ENCODE assay signal across 4 worm cellular contexts in genomic region chrV:5765081-5765480, ce11.
TF ChIP-seq lines count a peak whose summit lies in the region.

TSS of gene pgph-2 (plus strand) at chrV:5765127.

TF ChIP-seq in whole organism, L1 larva, 84 proteins besides CTCF, POLR2A, EP300 and RAD21:
- TF ChIP-seq elt-2 (tag; optimal IDR thresholded peaks at IDR 0.05; lab: Kevin White, UChicago) (peak; percentile 33), egl-13 (tag; optimal IDR thresholded peaks at IDR 0.05; lab: Kevin White, UChicago) (no peak)
TF ChIP-seq in whole organism, L1 larva: peak in this region for 1.

TF ChIP-seq in whole organism, L2 larva, 48 proteins besides CTCF, POLR2A, EP300 and RAD21:
- TF ChIP-seq peb-1 (tag; optimal IDR thresholded peaks at IDR 0.05; lab: Kevin White, UChicago) (no peak), crh-2 (tag; optimal IDR thresholded peaks at IDR 0.05; lab: Kevin White, UChicago) (peak; percentile 2), sma-9 (GFP tag; optimal IDR thresholded peaks at IDR 0.05; lab: Kevin White, UChicago) (peak; percentile 25), sma-9 (tag; optimal IDR thresholded peaks at IDR 0.05; lab: Kevin White, UChicago) (no peak), zag-1 (tag; optimal IDR thresholded peaks at IDR 0.05; lab: Kevin White, UChicago) (no peak), nhr-6 (tag; optimal IDR thresholded peaks at IDR 0.05; lab: Kevin White, UChicago) (no peak)
TF ChIP-seq in whole organism, L2 larva: peak in this region for 2.

TF ChIP-seq in whole organism, L3 larva, 47 proteins besides CTCF, POLR2A, EP300 and RAD21:
- no peak for TF ChIP-seq eor-1 (tag; optimal IDR thresholded peaks at IDR 0.05; lab: Kevin White, UChicago)
- no peak for TF ChIP-seq nhr-77 (tag; optimal IDR thresholded peaks at IDR 0.05; lab: Kevin White, UChicago)
- no peak for TF ChIP-seq unc-39 (tag; optimal IDR thresholded peaks at IDR 0.05; lab: Kevin White, UChicago)
- TF ChIP-seq elt-2 (tag; optimal IDR thresholded peaks at IDR 0.05; lab: Kevin White, UChicago): peak; percentile 74
- no peak for TF ChIP-seq nhr-67 (tag; optimal IDR thresholded peaks at IDR 0.05; lab: Kevin White, UChicago)
- TF ChIP-seq zag-1 (tag; optimal IDR thresholded peaks at IDR 0.05; lab: Kevin White, UChicago): no peak
- TF ChIP-seq ceh-82 (tag; optimal IDR thresholded peaks at IDR 0.05; lab: Kevin White, UChicago): no peak
- no peak for TF ChIP-seq sea-2 (GFP tag; optimal IDR thresholded peaks at IDR 0.05; lab: Kevin White, UChicago)
- TF ChIP-seq snpc-4 (tag; optimal IDR thresholded peaks at IDR 0.05; lab: Kevin White, UChicago): no peak
- no peak for TF ChIP-seq mml-1 (tag; optimal IDR thresholded peaks at IDR 0.05; lab: Kevin White, UChicago)
- TF ChIP-seq pqm-1 (tag; optimal IDR thresholded peaks at IDR 0.05; lab: Kevin White, UChicago): peak; percentile 76
- no peak for TF ChIP-seq nhr-76 (tag; optimal IDR thresholded peaks at IDR 0.05; lab: Kevin White, UChicago)
- no peak for TF ChIP-seq unc-62 (GFP tag; optimal IDR thresholded peaks at IDR 0.05; lab: Kevin White, UChicago)
- no peak for TF ChIP-seq jun-1 (tag; optimal IDR thresholded peaks at IDR 0.05; lab: Kevin White, UChicago)
- TF ChIP-seq egl-27 (tag; optimal IDR thresholded peaks at IDR 0.05; lab: Kevin White, UChicago): no peak
- no peak for TF ChIP-seq mdl-1 (tag; optimal IDR thresholded peaks at IDR 0.05; lab: Kevin White, UChicago)
- peak; percentile 18 for TF ChIP-seq pha-4 (tag; optimal IDR thresholded peaks at IDR 0.05; lab: Kevin White, UChicago)
- TF ChIP-seq aly-2 (tag; optimal IDR thresholded peaks at IDR 0.05; lab: Kevin White, UChicago): no peak
- TF ChIP-seq nhr-11 (tag; optimal IDR thresholded peaks at IDR 0.05; lab: Kevin White, UChicago): no peak

TF ChIP-seq in whole organism, L4 larva, 104 proteins besides CTCF, POLR2A, EP300 and RAD21:
- TF ChIP-seq dmd-6 (GFP tag; IDR thresholded peaks at IDR 0.05; lab: Robert Waterston, UW) (no peak), php-3 (GFP tag; IDR thresholded peaks at IDR 0.05; lab: Robert Waterston, UW) (no peak), dmd-8 (GFP tag; IDR thresholded peaks at IDR 0.05; lab: Robert Waterston, UW) (no peak), skn-1 (tag; optimal IDR thresholded peaks at IDR 0.05; lab: Kevin White, UChicago) (no peak), daf-16 (GFP tag; optimal IDR thresholded peaks at IDR 0.05; lab: Kevin White, UChicago) (no peak), daf-16 (tag; optimal IDR thresholded peaks at IDR 0.05; lab: Kevin White, UChicago) (peak; percentile 66), lin-39 (tag; optimal IDR thresholded peaks at IDR 0.05; lab: Kevin White, UChicago) (no peak), pha-4 (GFP tag; IDR thresholded peaks at IDR 0.05; lab: Robert Waterston, UW) (no peak), pha-4 (tag; optimal IDR thresholded peaks at IDR 0.05; lab: Kevin White, UChicago) (no peak), dve-1 (tag; optimal IDR thresholded peaks at IDR 0.05; lab: Kevin White, UChicago; ENCODE audit: insufficient read depth) (peak; percentile 29), ceh-32 (tag; optimal IDR thresholded peaks at IDR 0.05; lab: Kevin White, UChicago; ENCODE audit: poor library complexity) (no peak), hlh-11 (tag; optimal IDR thresholded peaks at IDR 0.05; lab: Kevin White, UChicago) (peak; percentile 14)
